Fruit fly (Drosophila melanogaster) whole organism, embryonic: ENCODE measurements around the gene CalpB.

Experiments
- Adf1 ChIP-seq: fragments of 200-800 bp; sonication (Bioruptor generic); IDR thresholded peaks from 2 replicates; pipeline ENCODE4 v1.3.6; 2022; ENCODE audit warnings: missing biosample characterization, missing genetic modification characterization
- B-H1 ChIP-seq: fragments of 200-800 bp; sonication (Bioruptor generic); IDR thresholded peaks from 3 replicates; pipeline ENCODE4 v1.3.6; 2022; ENCODE audit warnings: missing biosample characterization, missing genetic modification characterization
- B-H2 ChIP-seq: fragments of 200-800 bp; sonication (Bioruptor generic); optimal IDR thresholded peaks from 2 replicates; lab custom pipeline; 2018; ENCODE audit warnings: missing biosample characterization, mild to moderate bottlenecking, missing genetic modification characterization
- Bgb ChIP-seq: fragments of 200-800 bp; sonication (Bioruptor generic); IDR thresholded peaks from 2 replicates; pipeline ENCODE4 v1.3.6; 2022; ENCODE audit warnings: missing biosample characterization, missing genetic modification characterization; ENCODE audit not compliant: partially characterized antibody
- CG10543 ChIP-seq: fragments of 200-800 bp; sonication (Bioruptor generic); optimal IDR thresholded peaks from 3 replicates; lab custom pipeline; 2017; ENCODE audit warnings: missing biosample characterization, mild to moderate bottlenecking, missing genetic modification characterization, moderate library complexity
- CG10565 ChIP-seq: fragments of 200-800 bp; sonication (Bioruptor generic); optimal IDR thresholded peaks from 3 replicates; lab custom pipeline; 2016; ENCODE audit warnings: missing biosample characterization, mild to moderate bottlenecking, missing genetic modification characterization
- CG11504 ChIP-seq: fragments of 200-800 bp; sonication (Bioruptor generic); optimal IDR thresholded peaks from 3 replicates; lab custom pipeline; 2019; ENCODE audit warnings: missing biosample characterization, mild to moderate bottlenecking, missing genetic modification characterization, moderate library complexity
- CG15269 ChIP-seq: fragments of 200-800 bp; sonication (Bioruptor generic); optimal IDR thresholded peaks from 2 replicates; lab custom pipeline; 2018; ENCODE audit warnings: missing biosample characterization, mild to moderate bottlenecking, missing genetic modification characterization, moderate library complexity
- CG16863 ChIP-seq: fragments of 200-800 bp; sonication (Bioruptor generic); optimal IDR thresholded peaks from 3 replicates; lab custom pipeline; 2016; ENCODE audit warnings: missing biosample characterization, missing genetic modification characterization
- CG2678 ChIP-seq: fragments of 200-800 bp; sonication (Bioruptor generic); optimal IDR thresholded peaks from 3 replicates; lab custom pipeline; 2019; ENCODE audit warnings: missing biosample characterization, mild to moderate bottlenecking, missing genetic modification characterization, moderate library complexity
- CG2889 ChIP-seq: fragments of 200-800 bp; sonication (Bioruptor generic); IDR thresholded peaks from 3 replicates; pipeline ENCODE4 v1.3.6; 2022; ENCODE audit warnings: missing biosample characterization, missing genetic modification characterization
- CG31388 ChIP-seq: fragments of 200-800 bp; sonication (Bioruptor generic); optimal IDR thresholded peaks from 2 replicates; lab custom pipeline; 2016; ENCODE audit warnings: missing biosample characterization, missing genetic modification characterization
- CG3281 ChIP-seq: fragments of 200-800 bp; sonication (Bioruptor generic); optimal IDR thresholded peaks from 3 replicates; lab custom pipeline; 2017; ENCODE audit warnings: missing biosample characterization, mild to moderate bottlenecking, missing genetic modification characterization
- CG43689 ChIP-seq: fragments of 200-800 bp; sonication (Bioruptor generic); IDR thresholded peaks from 2 replicates; pipeline ENCODE4 v1.3.6; 2022; ENCODE audit warnings: missing biosample characterization, missing genetic modification characterization
- CG4424 ChIP-seq: fragments of 200-800 bp; sonication (Bioruptor generic); optimal IDR thresholded peaks from 3 replicates; lab custom pipeline; 2016; ENCODE audit warnings: missing biosample characterization, missing genetic modification characterization
- CG6254 ChIP-seq: fragments of 200-800 bp; sonication (Bioruptor generic); optimal IDR thresholded peaks from 3 replicates; lab custom pipeline; 2017; ENCODE audit warnings: mild to moderate bottlenecking, missing biosample characterization, missing genetic modification reagents, missing genetic modification characterization
- CG8478 ChIP-seq: fragments of >200 bp; optimal IDR thresholded peaks from 2 replicates; lab custom pipeline; 2018
- CG9817 ChIP-seq: fragments of 200-800 bp; sonication (Bioruptor generic); optimal IDR thresholded peaks from 2 replicates; lab custom pipeline; 2018; ENCODE audit warnings: missing biosample characterization, mild to moderate bottlenecking, missing genetic modification characterization, moderate library complexity
- Dbx ChIP-seq: fragments of 200-800 bp; sonication (Bioruptor generic); IDR thresholded peaks from 3 replicates; pipeline ENCODE4 v1.3.6; 2022; ENCODE audit warnings: missing biosample characterization, missing genetic modification characterization
- Fer3 ChIP-seq: fragments of 200-800 bp; sonication (Bioruptor generic); optimal IDR thresholded peaks from 2 replicates; lab custom pipeline; 2018; ENCODE audit warnings: missing biosample characterization, mild to moderate bottlenecking, missing genetic modification characterization, moderate library complexity
- Mrtf ChIP-seq: fragments of 200-800 bp; sonication (Bioruptor generic); IDR thresholded peaks from 3 replicates; pipeline ENCODE4 v1.3.6; 2022; ENCODE audit warnings: missing biosample characterization, missing genetic modification characterization
- Poxn ChIP-seq: fragments of 200-800 bp; sonication (Bioruptor generic); IDR thresholded peaks from 2 replicates; pipeline ENCODE4 v1.3.6; 2022; ENCODE audit warnings: missing biosample characterization, missing genetic modification characterization
- ab ChIP-seq: fragments of 200-800 bp; sonication (Bioruptor generic); optimal IDR thresholded peaks from 2 replicates; lab custom pipeline; 2016; ENCODE audit warnings: missing biosample characterization, missing genetic modification characterization
- ara ChIP-seq: fragments of 200-800 bp; sonication (Bioruptor generic); IDR thresholded peaks from 2 replicates; pipeline ENCODE4 v1.3.6; 2022; ENCODE audit warnings: missing biosample characterization, missing genetic modification characterization
- cg ChIP-seq: fragments of 200-800 bp; sonication (Bioruptor generic); optimal IDR thresholded peaks from 3 replicates; lab custom pipeline; 2019; ENCODE audit warnings: missing biosample characterization, mild to moderate bottlenecking, missing genetic modification characterization, moderate library complexity
- chn ChIP-seq: fragments of 200-800 bp; sonication (Bioruptor generic); optimal IDR thresholded peaks from 2 replicates; lab custom pipeline; 2016; ENCODE audit warnings: missing biosample characterization, missing genetic modification characterization
- ci ChIP-seq: fragments of 200-800 bp; sonication (Bioruptor generic); IDR thresholded peaks from 3 replicates; pipeline ENCODE4 v1.3.6; 2022; ENCODE audit warnings: missing biosample characterization, missing genetic modification characterization
- croc ChIP-seq: fragments of 200-800 bp; sonication (Bioruptor generic); conservative IDR thresholded peaks from 3 replicates; pipeline ENCODE4 v1.3.6; 2022; ENCODE audit warnings: missing biosample characterization, missing genetic modification characterization
- crp ChIP-seq, 2 experiments: fragments of 200-800 bp; sonication (Bioruptor generic); optimal IDR thresholded peaks; 2 replicates in 1 of 2; 3 replicates in 1 of 2; lab custom pipeline; 2017; ENCODE audit warnings: missing biosample characterization in 2 of 2, missing genetic modification characterization in 2 of 2, mild to moderate bottlenecking in 1 of 2, moderate library complexity in 1 of 2
- da ChIP-seq: fragments of 200-800 bp; sonication (Bioruptor generic); optimal IDR thresholded peaks from 2 replicates; lab custom pipeline; 2016; ENCODE audit warnings: missing biosample characterization, missing genetic modification characterization
- dmrt11E ChIP-seq: fragments of 200-800 bp; sonication (Bioruptor generic); optimal IDR thresholded peaks from 3 replicates; lab custom pipeline; 2018; ENCODE audit warnings: missing biosample characterization, mild to moderate bottlenecking, missing genetic modification characterization, moderate library complexity
- dmrt99B ChIP-seq: fragments of 200-800 bp; sonication (Bioruptor generic); optimal IDR thresholded peaks from 2 replicates; lab custom pipeline; 2018; ENCODE audit warnings: missing biosample characterization, mild to moderate bottlenecking, missing genetic modification characterization, moderate library complexity
- eve ChIP-seq, 2 experiments: fragments of >200 bp; optimal IDR thresholded peaks; 2 replicates each; lab custom pipeline; 2017; ENCODE audit warnings: missing biosample characterization in 2 of 2, missing genetic modification characterization in 2 of 2
- gce ChIP-seq: fragments of 200-800 bp; sonication (Bioruptor generic); IDR thresholded peaks from 3 replicates; pipeline ENCODE4 v1.3.6; 2022; ENCODE audit warnings: missing biosample characterization, missing genetic modification characterization
- gfzf ChIP-seq: fragments of 200-800 bp; sonication (Bioruptor generic); optimal IDR thresholded peaks from 2 replicates; lab custom pipeline; 2016; ENCODE audit warnings: missing biosample characterization, mild to moderate bottlenecking, missing genetic modification characterization, moderate library complexity
- gt ChIP-seq: fragments of 200-800 bp; sonication (Bioruptor generic); IDR thresholded peaks from 2 replicates; pipeline ENCODE4 v1.3.6; 2022; ENCODE audit warnings: missing biosample characterization, missing genetic modification characterization
- her ChIP-seq: fragments of 200-800 bp; sonication (Bioruptor generic); optimal IDR thresholded peaks from 2 replicates; lab custom pipeline; 2016; ENCODE audit warnings: missing biosample characterization, missing genetic modification characterization
- hth ChIP-seq: fragments of >200 bp; optimal IDR thresholded peaks from 2 replicates; lab custom pipeline; 2017; ENCODE audit warnings: inconsistent platforms
- jigr1 ChIP-seq: fragments of 200-800 bp; sonication (Bioruptor generic); IDR thresholded peaks from 3 replicates; pipeline ENCODE4 v1.3.6; 2022; ENCODE audit warnings: missing biosample characterization, missing genetic modification characterization
- nerfin-2 ChIP-seq: fragments of 200-800 bp; sonication (Bioruptor generic); IDR thresholded peaks from 2 replicates; pipeline ENCODE4 v1.3.6; 2022; ENCODE audit warnings: missing biosample characterization, missing genetic modification characterization; ENCODE audit not compliant: partially characterized antibody
- nmo ChIP-seq: fragments of 200-800 bp; sonication (Bioruptor generic); optimal IDR thresholded peaks from 2 replicates; lab custom pipeline; 2018; ENCODE audit warnings: missing biosample characterization, mild to moderate bottlenecking, missing genetic modification characterization, moderate library complexity
- oc ChIP-seq: fragments of 200-800 bp; sonication (Bioruptor generic); optimal IDR thresholded peaks from 2 replicates; lab custom pipeline; 2018; ENCODE audit warnings: missing biosample characterization, mild to moderate bottlenecking, missing genetic modification characterization, moderate library complexity
- pho ChIP-seq: fragments of 200-800 bp; sonication (Bioruptor generic); optimal IDR thresholded peaks from 2 replicates; lab custom pipeline; 2016; ENCODE audit warnings: missing biosample characterization, missing genetic modification characterization
- ro ChIP-seq: fragments of 200-800 bp; sonication (Bioruptor generic); IDR thresholded peaks from 2 replicates; pipeline ENCODE4 v1.3.6; 2022; ENCODE audit warnings: missing biosample characterization, missing genetic modification characterization
- sc ChIP-seq, 3 experiments: fragments of >200 bp in 2 of 3; fragments of 200-800 bp in 1 of 3; sonication (Bioruptor generic) in 1 of 3; optimal IDR thresholded peaks; 2 replicates in 2 of 3; 3 replicates in 1 of 3; lab custom pipeline; 2017; ENCODE audit warnings: mild to moderate bottlenecking in 1 of 3, missing biosample characterization in 1 of 3, missing genetic modification characterization in 1 of 3, missing genetic modification reagents in 1 of 3
- sens-2 ChIP-seq: fragments of 200-800 bp; sonication (Bioruptor generic); IDR thresholded peaks from 2 replicates; pipeline ENCODE4 v1.3.6; 2022; ENCODE audit warnings: missing biosample characterization, missing genetic modification characterization
- sima ChIP-seq: fragments of 200-800 bp; sonication (Bioruptor generic); optimal IDR thresholded peaks from 2 replicates; lab custom pipeline; 2016; ENCODE audit warnings: missing biosample characterization, missing genetic modification characterization
- ssp ChIP-seq: fragments of 200-800 bp; sonication (Bioruptor generic); IDR thresholded peaks from 2 replicates; pipeline ENCODE4 v1.3.6; 2022; ENCODE audit warnings: missing biosample characterization, missing genetic modification characterization
- zen ChIP-seq: fragments of 200-800 bp; sonication (Bioruptor generic); optimal IDR thresholded peaks from 3 replicates; lab custom pipeline; 2018; ENCODE audit warnings: missing biosample characterization, mild to moderate bottlenecking, missing genetic modification characterization, moderate library complexity
- zen2 ChIP-seq: fragments of 200-800 bp; sonication (Bioruptor generic); IDR thresholded peaks from 3 replicates; pipeline ENCODE4 v1.3.6; 2022; ENCODE audit warnings: missing biosample characterization, missing genetic modification characterization; ENCODE audit not compliant: partially characterized antibody

Gene CalpB

dm6 chr3L:9853895-9854470 is 34.6 kb upstream of the CalpB start (continued):
- TF ChIP-seq gfzf (GFP tag; lab: Kevin White, UChicago) (no peak), hth (lab: Kevin White, UChicago) (no peak), sc (optimal IDR thresholded peaks at IDR 0.05; lab: Kevin White, UChicago) (no peak), sc (GFP tag; optimal IDR thresholded peaks at IDR 0.05; lab: Kevin White, UChicago) (no peak), Dbx (GFP tag; lab: Robert Waterston, UW) (0 out of 3 replicates have a peak, but pooled peaks have one; percentile 21), oc (tag; lab: Kevin White, UChicago) (no peak), Mrtf (GFP tag; lab: Robert Waterston, UW) (no peak), gce (no peak), ssp (GFP tag; lab: Robert Waterston, UW) (no peak), nerfin-2 (no peak), ab (GFP tag; lab: Kevin White, UChicago) (no peak), CG2678 (tag; lab: Kevin White, UChicago) (peak; percentile 7), Adf1 (GFP tag; lab: Robert Waterston, UW) (no peak; the same call in 1 of the 2 replicates), CG9817 (no peak), chn (peak; percentile 67), da (no peak), CG10565 (GFP tag; lab: Kevin White, UChicago) (no peak), crp (GFP tag; optimal IDR thresholded peaks at IDR 0.05; lab: Kevin White, UChicago) (no peak), her (GFP tag; lab: Kevin White, UChicago) (peak; percentile 30), Fer3 (tag; lab: Kevin White, UChicago) (no peak), Bgb (GFP tag; lab: Robert Waterston, UW) (peak; percentile 31; the same call in 1 of the 2 replicates), CG31388 (GFP tag; lab: Kevin White, UChicago) (no peak), CG10543 (GFP tag; lab: Kevin White, UChicago) (peak; percentile 29), dmrt99B (tag; lab: Kevin White, UChicago) (no peak), B-H2 (no peak), nmo (GFP tag; lab: Kevin White, UChicago) (peak; percentile 15), CG15269 (tag; lab: Kevin White, UChicago) (no peak), B-H1 (GFP tag; lab: Robert Waterston, UW) (no peak), ara (0 out of 2 replicates have a peak, but pooled peaks have one; percentile 35), pho (GFP tag; lab: Kevin White, UChicago) (no peak), sens-2 (GFP tag; lab: Robert Waterston, UW) (no peak), CG4424 (no peak), CG43689 (GFP tag; lab: Robert Waterston, UW) (no peak), sima (GFP tag; lab: Kevin White, UChicago) (no peak), CG6254 (GFP tag; lab: Kevin White, UChicago) (no peak), CG2889 (GFP tag; lab: Robert Waterston, UW) (no peak), gt (GFP tag; lab: Robert Waterston, UW) (no peak), ci (GFP tag; lab: Robert Waterston, UW) (peak; percentile 56; the same call in 1 of the 3 replicates), zen2 (GFP tag; lab: Robert Waterston, UW) (no peak), jigr1 (no peak), croc (no peak), CG11504 (tag; lab: Kevin White, UChicago) (peak; percentile 45), CG3281 (GFP tag; lab: Kevin White, UChicago) (no peak), ro (GFP tag; lab: Robert Waterston, UW) (no peak), cg (peak; percentile 96), CG16863 (GFP tag; lab: Kevin White, UChicago) (no peak), CG8478 (peak; percentile 83), Poxn (GFP tag; lab: Robert Waterston, UW) (no peak), zen (tag; lab: Kevin White, UChicago) (no peak), eve (GFP tag; optimal IDR thresholded peaks at IDR 0.05; lab: Kevin White, UChicago) (no peak), dmrt11E (tag; lab: Kevin White, UChicago) (no peak)
